Fruit fly (Drosophila melanogaster) whole organism, embryonic: ENCODE results near the gene CG15547.

Experiments
- B-H1 ChIP-seq: fragments of 200-800 bp; sonication (Bioruptor generic); IDR thresholded peaks from 3 replicates; pipeline ENCODE4 v1.3.6; 2022; ENCODE audit warnings: missing biosample characterization, missing genetic modification characterization
- Blimp-1 ChIP-seq: fragments of 200-800 bp; sonication (Bioruptor generic); optimal IDR thresholded peaks from 3 replicates; lab custom pipeline; 2018; ENCODE audit warnings: missing biosample characterization, missing genetic modification characterization, mild to moderate bottlenecking, moderate library complexity, missing genetic modification reagents
- CG10979 ChIP-seq: fragments of 200-800 bp; sonication (Bioruptor generic); optimal IDR thresholded peaks from 2 replicates; lab custom pipeline; 2018; ENCODE audit warnings: missing biosample characterization, mild to moderate bottlenecking, missing genetic modification characterization, moderate library complexity
- CG11247 ChIP-seq: fragments of 200-800 bp; sonication (Bioruptor generic); IDR thresholded peaks from 2 replicates; pipeline ENCODE4 v1.3.6; 2022; ENCODE audit warnings: missing biosample characterization, missing genetic modification characterization
- CG11560 ChIP-seq: fragments of 200-800 bp; sonication (Bioruptor generic); IDR thresholded peaks from 3 replicates; pipeline ENCODE4 v1.3.6; 2022; ENCODE audit warnings: missing biosample characterization, missing genetic modification characterization
- CG11723 ChIP-seq: fragments of 200-800 bp; sonication (Bioruptor generic); optimal IDR thresholded peaks from 2 replicates; lab custom pipeline; 2017; ENCODE audit warnings: missing biosample characterization, mild to moderate bottlenecking, missing genetic modification characterization
- CG13287 ChIP-seq: fragments of 200-800 bp; sonication (Bioruptor generic); IDR thresholded peaks from 2 replicates; pipeline ENCODE4 v1.3.6; 2022; ENCODE audit warnings: missing biosample characterization, missing genetic modification characterization; ENCODE audit not compliant: partially characterized antibody
- CG14710 ChIP-seq: fragments of 200-800 bp; sonication (Bioruptor generic); optimal IDR thresholded peaks from 3 replicates; lab custom pipeline; 2019; ENCODE audit warnings: missing biosample characterization, mild to moderate bottlenecking, missing genetic modification characterization, moderate library complexity
- CG14965 ChIP-seq: fragments of 200-800 bp; sonication (Bioruptor generic); optimal IDR thresholded peaks from 2 replicates; lab custom pipeline; 2016; ENCODE audit warnings: missing biosample characterization, missing genetic modification characterization, borderline replicate concordance
- CG15269 ChIP-seq: fragments of 200-800 bp; sonication (Bioruptor generic); optimal IDR thresholded peaks from 2 replicates; lab custom pipeline; 2018; ENCODE audit warnings: missing biosample characterization, mild to moderate bottlenecking, missing genetic modification characterization, moderate library complexity
- CG15479 ChIP-seq: fragments of 200-800 bp; sonication (Bioruptor generic); optimal IDR thresholded peaks from 3 replicates; lab custom pipeline; 2019; ENCODE audit warnings: missing biosample characterization, mild to moderate bottlenecking, missing genetic modification characterization, moderate library complexity
- CG16815 ChIP-seq: fragments of 200-800 bp; sonication (Bioruptor generic); optimal IDR thresholded peaks from 3 replicates; lab custom pipeline; 2017; ENCODE audit warnings: missing biosample characterization, mild to moderate bottlenecking, missing genetic modification characterization
- CG17568 ChIP-seq: fragments of 200-800 bp; sonication (Bioruptor generic); optimal IDR thresholded peaks from 2 replicates; lab custom pipeline; 2018; ENCODE audit warnings: missing biosample characterization, mild to moderate bottlenecking, missing genetic modification characterization, moderate library complexity
- CG3281 ChIP-seq: fragments of 200-800 bp; sonication (Bioruptor generic); optimal IDR thresholded peaks from 3 replicates; lab custom pipeline; 2017; ENCODE audit warnings: missing biosample characterization, mild to moderate bottlenecking, missing genetic modification characterization
- CG33557 ChIP-seq: fragments of 200-800 bp; sonication (Bioruptor generic); optimal IDR thresholded peaks from 2 replicates; lab custom pipeline; 2019; ENCODE audit warnings: missing biosample characterization, mild to moderate bottlenecking, missing genetic modification characterization, moderate library complexity
- CG6254 ChIP-seq: fragments of 200-800 bp; sonication (Bioruptor generic); optimal IDR thresholded peaks from 3 replicates; lab custom pipeline; 2017; ENCODE audit warnings: mild to moderate bottlenecking, missing biosample characterization, missing genetic modification reagents, missing genetic modification characterization
- CG6765 ChIP-seq: fragments of 200-800 bp; sonication (Bioruptor generic); optimal IDR thresholded peaks from 3 replicates; lab custom pipeline; 2017; ENCODE audit warnings: missing biosample characterization, mild to moderate bottlenecking, missing genetic modification characterization
- CG7987 ChIP-seq: fragments of 200-800 bp; sonication (Bioruptor generic); optimal IDR thresholded peaks from 2 replicates; lab custom pipeline; 2018; ENCODE audit warnings: missing biosample characterization, mild to moderate bottlenecking, missing genetic modification characterization, moderate library complexity
- CG9215 ChIP-seq: fragments of 200-800 bp; sonication (Bioruptor generic); IDR thresholded peaks from 2 replicates; pipeline ENCODE4 v1.3.6; 2022; ENCODE audit warnings: missing biosample characterization, missing genetic modification characterization
- CG9437 ChIP-seq: fragments of 200-800 bp; sonication (Bioruptor generic); optimal IDR thresholded peaks from 2 replicates; lab custom pipeline; 2018; ENCODE audit warnings: missing biosample characterization, mild to moderate bottlenecking, missing genetic modification characterization
- Chrac-16 ChIP-seq: fragments of 200-800 bp; sonication (Bioruptor generic); optimal IDR thresholded peaks from 3 replicates; lab custom pipeline; 2016; ENCODE audit warnings: missing biosample characterization, missing genetic modification characterization
- Dek ChIP-seq: fragments of 200-800 bp; sonication (Bioruptor generic); optimal IDR thresholded peaks from 3 replicates; lab custom pipeline; 2019; ENCODE audit warnings: missing biosample characterization, mild to moderate bottlenecking, missing genetic modification characterization, moderate library complexity
- Dip2 ChIP-seq: fragments of 200-800 bp; sonication (Bioruptor generic); IDR thresholded peaks from 2 replicates; pipeline ENCODE4 v1.3.6; 2022; ENCODE audit warnings: missing biosample characterization, missing genetic modification characterization
- Ets97D ChIP-seq: fragments of 200-800 bp; sonication (Bioruptor generic); optimal IDR thresholded peaks from 3 replicates; lab custom pipeline; 2016; ENCODE audit warnings: missing biosample characterization, missing genetic modification characterization
- H15 ChIP-seq: fragments of 200-800 bp; sonication (Bioruptor generic); IDR thresholded peaks from 3 replicates; pipeline ENCODE4 v1.3.6; 2022; ENCODE audit warnings: missing biosample characterization, missing genetic modification characterization
- H2.0 ChIP-seq: fragments of 200-800 bp; sonication (Bioruptor generic); IDR thresholded peaks from 2 replicates; pipeline ENCODE4 v1.3.6; 2022; ENCODE audit warnings: missing biosample characterization, missing genetic modification characterization
- HLH4C ChIP-seq: fragments of 200-800 bp; sonication (Bioruptor generic); IDR thresholded peaks from 3 replicates; pipeline ENCODE4 v1.3.6; 2022; ENCODE audit warnings: missing biosample characterization, missing genetic modification characterization; ENCODE audit not compliant: partially characterized antibody
- MESR4 ChIP-seq: fragments of 200-800 bp; sonication (Bioruptor generic); optimal IDR thresholded peaks from 2 replicates; lab custom pipeline; 2018; ENCODE audit warnings: missing biosample characterization, mild to moderate bottlenecking, missing genetic modification characterization, moderate library complexity
- NC2β ChIP-seq: fragments of 200-800 bp; sonication (Bioruptor generic); optimal IDR thresholded peaks from 2 replicates; lab custom pipeline; 2016; ENCODE audit warnings: missing biosample characterization, missing genetic modification characterization
- Opbp ChIP-seq: fragments of 200-800 bp; sonication (Bioruptor generic); IDR thresholded peaks from 3 replicates; pipeline ENCODE4 v1.3.6; 2022; ENCODE audit warnings: missing biosample characterization, missing genetic modification characterization; ENCODE audit not compliant: partially characterized antibody
- Spps ChIP-seq: fragments of 200-800 bp; sonication (Bioruptor generic); optimal IDR thresholded peaks from 2 replicates; lab custom pipeline; 2018; ENCODE audit warnings: missing biosample characterization, mild to moderate bottlenecking, missing genetic modification characterization
- Stat92E ChIP-seq, 3 experiments: fragments of >200 bp in 2 of 3; fragments of 200-800 bp in 1 of 3; sonication (Bioruptor generic) in 1 of 3; optimal IDR thresholded peaks; 2 replicates each; lab custom pipeline; 2017 to 2019; ENCODE audit warnings: missing biosample characterization in 3 of 3, missing genetic modification characterization in 3 of 3, mild to moderate bottlenecking in 1 of 3, moderate library complexity in 1 of 3
- Vsx1 ChIP-seq: fragments of 200-800 bp; sonication (Bioruptor generic); optimal IDR thresholded peaks from 2 replicates; lab custom pipeline; 2017; ENCODE audit warnings: missing biosample characterization, mild to moderate bottlenecking, missing genetic modification characterization, missing genetic modification reagents
- ac ChIP-seq: fragments of 200-800 bp; sonication (Bioruptor generic); optimal IDR thresholded peaks from 3 replicates; lab custom pipeline; 2017; ENCODE audit warnings: missing biosample characterization, mild to moderate bottlenecking, missing genetic modification characterization
- bigmax ChIP-seq: fragments of 200-800 bp; sonication (Bioruptor generic); optimal IDR thresholded peaks from 2 replicates; lab custom pipeline; 2018; ENCODE audit warnings: missing biosample characterization, mild to moderate bottlenecking, missing genetic modification characterization
- crol ChIP-seq: fragments of 200-800 bp; sonication (Bioruptor generic); IDR thresholded peaks from 2 replicates; pipeline ENCODE4 v1.3.6; 2022; ENCODE audit warnings: missing biosample characterization, missing genetic modification characterization
- gce ChIP-seq: fragments of 200-800 bp; sonication (Bioruptor generic); IDR thresholded peaks from 3 replicates; pipeline ENCODE4 v1.3.6; 2022; ENCODE audit warnings: missing biosample characterization, missing genetic modification characterization
- ham ChIP-seq: fragments of 200-800 bp; sonication (Bioruptor generic); IDR thresholded peaks from 2 replicates; pipeline ENCODE4 v1.3.6; 2022; ENCODE audit warnings: missing biosample characterization, missing genetic modification characterization
- her ChIP-seq: fragments of 200-800 bp; sonication (Bioruptor generic); optimal IDR thresholded peaks from 2 replicates; lab custom pipeline; 2016; ENCODE audit warnings: missing biosample characterization, missing genetic modification characterization
- mirr ChIP-seq: fragments of 200-800 bp; sonication (Bioruptor generic); optimal IDR thresholded peaks from 3 replicates; lab custom pipeline; 2018; ENCODE audit warnings: missing biosample characterization, mild to moderate bottlenecking, missing genetic modification characterization
- nau ChIP-seq: fragments of 200-800 bp; sonication (Bioruptor generic); optimal IDR thresholded peaks from 3 replicates; lab custom pipeline; 2017; ENCODE audit warnings: missing biosample characterization, mild to moderate bottlenecking, missing genetic modification characterization, missing genetic modification reagents
- odd ChIP-seq: fragments of 200-800 bp; sonication (Bioruptor generic); optimal IDR thresholded peaks from 2 replicates; lab custom pipeline; 2017; ENCODE audit warnings: missing biosample characterization, mild to moderate bottlenecking, missing genetic modification characterization
- onecut ChIP-seq: fragments of 200-800 bp; sonication (Bioruptor generic); IDR thresholded peaks from 2 replicates; pipeline ENCODE4 v1.3.6; 2022; ENCODE audit warnings: missing biosample characterization, missing genetic modification characterization
- pan ChIP-seq, 4 experiments: fragments of >200 bp in 3 of 4; fragments of 200-800 bp in 1 of 4; sonication (Bioruptor generic) in 1 of 4; optimal IDR thresholded peaks in 3 of 4; IDR thresholded peaks in 1 of 4; 2 replicates each; pipeline versions ENCODE4 v1.3.6 to Lab custom; 2017 to 2022; ENCODE audit warnings: missing biosample characterization in 2 of 4, missing genetic modification characterization in 2 of 4, mixed read lengths in 1 of 4
- seq ChIP-seq: fragments of 200-800 bp; sonication (Bioruptor generic); IDR thresholded peaks from 2 replicates; pipeline ENCODE4 v1.3.6; 2022; ENCODE audit warnings: missing biosample characterization, missing genetic modification characterization
- sisA ChIP-seq: fragments of 200-800 bp; sonication (Bioruptor generic); IDR thresholded peaks from 2 replicates; pipeline ENCODE4 v1.3.6; 2022; ENCODE audit warnings: missing biosample characterization, missing genetic modification characterization
- stwl ChIP-seq: fragments of 200-800 bp; sonication (Bioruptor generic); optimal IDR thresholded peaks from 3 replicates; lab custom pipeline; 2018; ENCODE audit warnings: missing biosample characterization, mild to moderate bottlenecking, missing genetic modification characterization, moderate library complexity
- z ChIP-seq: fragments of 200-800 bp; sonication (Bioruptor generic); IDR thresholded peaks from 3 replicates; pipeline ENCODE4 v1.3.6; 2022; ENCODE audit warnings: missing biosample characterization, missing genetic modification characterization

CG15547 gene

dm6 chr3R:30888550-30889259, 5.4 kb upstream of the CG15547 start, which contains the start of gene Sap-r (continued):
- TF ChIP-seq H2.0 (GFP tag; lab: Robert Waterston, UW) = no peak
- peak; percentile 77; the same call in 2 of the 3 replicates for TF ChIP-seq CG11560 (tag; lab: Robert Waterston, UW)
- peak; percentile 96 for TF ChIP-seq MESR4 (GFP tag; lab: Kevin White, UChicago)
- no peak for TF ChIP-seq Vsx1 (GFP tag; lab: Kevin White, UChicago)
- no peak for TF ChIP-seq ac (GFP tag; lab: Kevin White, UChicago)
- peak; percentile 45 for TF ChIP-seq NC2β (GFP tag; lab: Kevin White, UChicago)
- no peak for TF ChIP-seq CG16815 (GFP tag; lab: Kevin White, UChicago)
- TF ChIP-seq Chrac-16 = no peak
- no peak for TF ChIP-seq gce
- peak; percentile 89 for TF ChIP-seq Ets97D (GFP tag; lab: Kevin White, UChicago)
- TF ChIP-seq ham = no peak
- no peak for TF ChIP-seq H15 (GFP tag; lab: Robert Waterston, UW)
- no peak for TF ChIP-seq CG11247 (GFP tag; lab: Robert Waterston, UW)
- peak; percentile 19 for TF ChIP-seq CG33557 (GFP tag; lab: Kevin White, UChicago)
- no peak for TF ChIP-seq CG6765 (GFP tag; lab: Kevin White, UChicago)
- TF ChIP-seq Spps (tag; lab: Kevin White, UChicago) = peak; percentile 26
- no peak for TF ChIP-seq CG14965
- TF ChIP-seq odd (GFP tag; lab: Kevin White, UChicago) = no peak
- peak; percentile 58 for TF ChIP-seq HLH4C (GFP tag; lab: Robert Waterston, UW)
- no peak for TF ChIP-seq bigmax (GFP tag; lab: Kevin White, UChicago)
- TF ChIP-seq CG10979 = no peak
- no peak for TF ChIP-seq Stat92E (GFP tag; optimal IDR thresholded peaks at IDR 0.05; lab: Kevin White, UChicago)
- TF ChIP-seq CG17568 (GFP tag; lab: Kevin White, UChicago) = no peak
- no peak for TF ChIP-seq CG3281 (GFP tag; lab: Kevin White, UChicago)
- peak; percentile 88 for TF ChIP-seq CG14710
- TF ChIP-seq her (GFP tag; lab: Kevin White, UChicago) = no peak
- TF ChIP-seq nau = no peak
- TF ChIP-seq CG15269 (tag; lab: Kevin White, UChicago) = no peak
- TF ChIP-seq Dek (tag; lab: Kevin White, UChicago) = peak; percentile 30
- TF ChIP-seq CG15479 (GFP tag; lab: Kevin White, UChicago) = no peak
- no peak for TF ChIP-seq onecut (GFP tag; lab: Robert Waterston, UW)
- no peak for TF ChIP-seq sisA (GFP tag; lab: Robert Waterston, UW)
- TF ChIP-seq CG11723 (GFP tag; lab: Kevin White, UChicago) = no peak
- TF ChIP-seq B-H1 = no peak; the same call in 2 of the 3 replicates
- TF ChIP-seq crol (GFP tag; lab: Robert Waterston, UW) = no peak
- no peak for TF ChIP-seq mirr
- peak; percentile 92 for TF ChIP-seq CG13287
- TF ChIP-seq Dip2 = no peak
- TF ChIP-seq CG7987 (GFP tag; lab: Kevin White, UChicago) = no peak
- no peak for TF ChIP-seq Blimp-1
- peak; percentile 91 for TF ChIP-seq stwl (tag; lab: Kevin White, UChicago)
- TF ChIP-seq CG9215 (GFP tag; lab: Robert Waterston, UW) = no peak
- TF ChIP-seq Opbp (GFP tag; lab: Robert Waterston, UW) = peak; percentile 83
- TF ChIP-seq CG6254 (GFP tag; lab: Kevin White, UChicago) = no peak
- no peak for TF ChIP-seq seq (GFP tag; lab: Robert Waterston, UW)
- TF ChIP-seq CG9437 (GFP tag; lab: Kevin White, UChicago) = no peak
- no peak for TF ChIP-seq z (GFP tag; lab: Robert Waterston, UW)
- no peak for TF ChIP-seq pan (optimal IDR thresholded peaks at IDR 0.05; lab: Kevin White, UChicago)
- no peak for TF ChIP-seq pan (GFP tag; optimal IDR thresholded peaks at IDR 0.05 in 1 of 2, IDR thresholded peaks at IDR 0.05 in 1 of 2)
